Fruit fly (Drosophila melanogaster) whole organism, prepupa: ENCODE measurements around the gene CG4213.

Experiments
- CG11294 ChIP-seq: fragments of 200-800 bp; sonication (Bioruptor generic); IDR thresholded peaks from 2 replicates; pipeline ENCODE4 v1.3.6; 2022; ENCODE audit warnings: missing biosample characterization, missing genetic modification characterization
- CG11762 ChIP-seq: fragments of 200-800 bp; sonication (Bioruptor generic); optimal IDR thresholded peaks from 3 replicates; lab custom pipeline; 2016; ENCODE audit warnings: missing biosample characterization, missing genetic modification characterization; ENCODE audit not compliant: insufficient read depth
- CG11902 ChIP-seq: fragments of 200-800 bp; sonication (Bioruptor generic); optimal IDR thresholded peaks from 3 replicates; lab custom pipeline; 2016; ENCODE audit warnings: missing biosample characterization, missing genetic modification characterization
- CG15336 ChIP-seq: fragments of 200-800 bp; sonication (Bioruptor generic); IDR thresholded peaks from 2 replicates; pipeline ENCODE4 v1.3.6; 2022; ENCODE audit warnings: missing biosample characterization, missing genetic modification characterization
- CG1621 ChIP-seq: fragments of 200-800 bp; sonication (Bioruptor generic); optimal IDR thresholded peaks from 3 replicates; lab custom pipeline; 2018; ENCODE audit warnings: missing biosample characterization, mild to moderate bottlenecking, missing genetic modification characterization
- CG16779 ChIP-seq: fragments of 200-800 bp; sonication (Bioruptor generic); optimal IDR thresholded peaks from 3 replicates; lab custom pipeline; 2017; ENCODE audit warnings: missing biosample characterization, mild to moderate bottlenecking, missing genetic modification characterization
- CG3032 ChIP-seq: fragments of 200-800 bp; optimal IDR thresholded peaks from 2 replicates; lab custom pipeline; 2019; ENCODE audit warnings: missing biosample characterization, mild to moderate bottlenecking, missing genetic modification characterization, moderate library complexity
- CG31627 ChIP-seq: fragments of 200-800 bp; sonication (Bioruptor generic); optimal IDR thresholded peaks from 3 replicates; lab custom pipeline; 2016; ENCODE audit warnings: missing biosample characterization, missing genetic modification characterization
- CG32006 ChIP-seq: fragments of 200-800 bp; sonication (Bioruptor generic); optimal IDR thresholded peaks from 3 replicates; lab custom pipeline; 2017; ENCODE audit warnings: missing biosample characterization, mild to moderate bottlenecking, missing genetic modification characterization
- CG34406 ChIP-seq: fragments of 200-800 bp; sonication (Bioruptor generic); optimal IDR thresholded peaks from 3 replicates; lab custom pipeline; 2016; ENCODE audit warnings: missing biosample characterization, missing genetic modification characterization
- CG3919 ChIP-seq: fragments of 200-800 bp; sonication (Bioruptor generic); optimal IDR thresholded peaks from 3 replicates; lab custom pipeline; 2016; ENCODE audit warnings: missing biosample characterization, missing genetic modification characterization
- CG4318 ChIP-seq: fragments of 200-800 bp; sonication (Bioruptor generic); optimal IDR thresholded peaks from 3 replicates; lab custom pipeline; 2017; ENCODE audit warnings: missing biosample characterization, mild to moderate bottlenecking, missing genetic modification characterization
- CG6163 ChIP-seq: fragments of 200-800 bp; sonication (Bioruptor generic); IDR thresholded peaks from 3 replicates; pipeline ENCODE4 v1.3.6; 2022; ENCODE audit warnings: missing biosample characterization, missing genetic modification characterization
- CG6276 ChIP-seq: fragments of 200-800 bp; sonication (Bioruptor generic); optimal IDR thresholded peaks from 2 replicates; lab custom pipeline; 2017; ENCODE audit warnings: missing biosample characterization, mild to moderate bottlenecking, missing genetic modification characterization
- CG6808 ChIP-seq: fragments of 200-800 bp; sonication (Bioruptor generic); optimal IDR thresholded peaks from 3 replicates; lab custom pipeline; 2017; ENCODE audit warnings: missing biosample characterization, missing genetic modification characterization, mild to moderate bottlenecking, moderate library complexity, missing genetic modification reagents
- CG6854 ChIP-seq: fragments of 200-800 bp; sonication (Bioruptor generic); optimal IDR thresholded peaks from 2 replicates; lab custom pipeline; 2017; ENCODE audit warnings: missing biosample characterization, mild to moderate bottlenecking, missing genetic modification characterization
- CG7368 ChIP-seq: fragments of 200-800 bp; sonication (Bioruptor generic); optimal IDR thresholded peaks from 3 replicates; lab custom pipeline; 2016; ENCODE audit warnings: missing biosample characterization, missing genetic modification characterization
- CG8632 ChIP-seq: fragments of 200-800 bp; sonication (Bioruptor generic); optimal IDR thresholded peaks from 3 replicates; lab custom pipeline; 2016; ENCODE audit warnings: missing biosample characterization, missing genetic modification characterization
- CG9139 ChIP-seq: fragments of 200-800 bp; sonication (Bioruptor generic); optimal IDR thresholded peaks from 3 replicates; lab custom pipeline; 2017; ENCODE audit warnings: missing biosample characterization, mild to moderate bottlenecking, missing genetic modification characterization
- Eip93F ChIP-seq: fragments of 200-800 bp; sonication (Bioruptor generic); optimal IDR thresholded peaks from 2 replicates; lab custom pipeline; 2016; ENCODE audit warnings: missing biosample characterization, mild to moderate bottlenecking, missing genetic modification characterization
- Ets21C ChIP-seq: fragments of 200-800 bp; sonication (Bioruptor generic); optimal IDR thresholded peaks from 3 replicates; lab custom pipeline; 2016; ENCODE audit warnings: missing biosample characterization, missing genetic modification characterization
- Ets96B ChIP-seq: fragments of 200-800 bp; optimal IDR thresholded peaks from 2 replicates; lab custom pipeline; 2019; ENCODE audit warnings: missing biosample characterization, mild to moderate bottlenecking, missing genetic modification characterization, moderate library complexity
- Gug ChIP-seq: fragments of 200-800 bp; sonication (Bioruptor generic); IDR thresholded peaks from 2 replicates; pipeline ENCODE4 v1.3.6; 2022; ENCODE audit warnings: missing biosample characterization, missing genetic modification characterization
- Hr38 ChIP-seq: sonication (Bioruptor generic); optimal IDR thresholded peaks from 2 replicates; lab custom pipeline; 2016; ENCODE audit warnings: missing biosample characterization, missing genetic modification characterization
- Hr39 ChIP-seq: fragments of 200-800 bp; sonication (Bioruptor generic); optimal IDR thresholded peaks from 2 replicates; lab custom pipeline; 2016; ENCODE audit warnings: missing biosample characterization, missing genetic modification characterization
- Hr4 ChIP-seq: fragments of 200-800 bp; sonication (Bioruptor generic); optimal IDR thresholded peaks from 3 replicates; lab custom pipeline; 2016; ENCODE audit warnings: missing biosample characterization, missing genetic modification characterization
- Met ChIP-seq: fragments of 200-800 bp; sonication (Bioruptor generic); optimal IDR thresholded peaks from 3 replicates; lab custom pipeline; 2016; ENCODE audit warnings: missing biosample characterization, missing genetic modification characterization
- OdsH ChIP-seq: fragments of 200-800 bp; sonication (Bioruptor generic); optimal IDR thresholded peaks from 3 replicates; lab custom pipeline; 2016; ENCODE audit warnings: missing biosample characterization, missing genetic modification characterization
- Smox ChIP-seq: fragments of 200-800 bp; sonication (Bioruptor generic); optimal IDR thresholded peaks from 3 replicates; lab custom pipeline; 2016; ENCODE audit warnings: missing biosample characterization, missing genetic modification characterization
- Sox102F ChIP-seq: fragments of 200-800 bp; sonication (Bioruptor generic); optimal IDR thresholded peaks from 2 replicates; lab custom pipeline; 2016; ENCODE audit warnings: missing biosample characterization, mild to moderate bottlenecking, missing genetic modification characterization
- Sox14 ChIP-seq: fragments of 200-800 bp; sonication (Bioruptor generic); optimal IDR thresholded peaks from 3 replicates; lab custom pipeline; 2016; ENCODE audit warnings: missing biosample characterization, missing genetic modification characterization
- Sox15 ChIP-seq: fragments of 200-800 bp; sonication (Bioruptor generic); optimal IDR thresholded peaks from 3 replicates; lab custom pipeline; 2016; ENCODE audit warnings: missing biosample characterization, missing genetic modification characterization
- achi ChIP-seq: fragments of 200-800 bp; sonication (Bioruptor generic); optimal IDR thresholded peaks from 3 replicates; lab custom pipeline; 2016; ENCODE audit warnings: missing biosample characterization, missing genetic modification characterization
- cyc ChIP-seq: fragments of 200-800 bp; sonication (Bioruptor generic); optimal IDR thresholded peaks from 3 replicates; lab custom pipeline; 2016; ENCODE audit warnings: missing biosample characterization, missing genetic modification characterization
- dac ChIP-seq: fragments of 200-800 bp; sonication (Bioruptor generic); optimal IDR thresholded peaks from 2 replicates; lab custom pipeline; 2017; ENCODE audit warnings: missing biosample characterization, mild to moderate bottlenecking, missing genetic modification characterization
- dsx ChIP-seq: fragments of 200-800 bp; optimal IDR thresholded peaks from 3 replicates; lab custom pipeline; 2019; ENCODE audit warnings: missing biosample characterization, mild to moderate bottlenecking, missing genetic modification characterization, moderate library complexity; ENCODE audit not compliant: poor library complexity, severe bottlenecking
- eg ChIP-seq: fragments of 200-800 bp; sonication (Bioruptor generic); IDR thresholded peaks from 3 replicates; pipeline ENCODE4 v1.3.6; 2022; ENCODE audit warnings: missing biosample characterization, missing genetic modification characterization
- esn ChIP-seq: fragments of 200-800 bp; sonication (Bioruptor generic); optimal IDR thresholded peaks from 2 replicates; lab custom pipeline; 2016; ENCODE audit warnings: missing biosample characterization, mild to moderate bottlenecking, missing genetic modification characterization, moderate library complexity
- fd59A ChIP-seq: fragments of 200-800 bp; sonication (Bioruptor generic); optimal IDR thresholded peaks from 2 replicates; lab custom pipeline; 2017; ENCODE audit warnings: missing biosample characterization, mild to moderate bottlenecking, missing genetic modification characterization, missing genetic modification reagents
- fd85E ChIP-seq: fragments of 200-800 bp; sonication (Bioruptor generic); optimal IDR thresholded peaks from 3 replicates; lab custom pipeline; 2016; ENCODE audit warnings: missing biosample characterization, missing genetic modification characterization
- lz ChIP-seq: fragments of 200-800 bp; sonication (Bioruptor generic); optimal IDR thresholded peaks from 3 replicates; lab custom pipeline; 2016; ENCODE audit warnings: missing biosample characterization, missing genetic modification characterization
- net ChIP-seq: fragments of 200-800 bp; sonication (Bioruptor generic); optimal IDR thresholded peaks from 3 replicates; lab custom pipeline; 2016; ENCODE audit warnings: missing biosample characterization, missing genetic modification characterization
- spab ChIP-seq: fragments of 200-800 bp; sonication (Bioruptor generic); optimal IDR thresholded peaks from 2 replicates; lab custom pipeline; 2017; ENCODE audit warnings: missing biosample characterization, mild to moderate bottlenecking, missing genetic modification characterization, missing genetic modification reagents
- topi ChIP-seq: fragments of 200-800 bp; sonication (Bioruptor generic); optimal IDR thresholded peaks from 3 replicates; lab custom pipeline; 2016; ENCODE audit warnings: missing biosample characterization, missing genetic modification characterization
- vri ChIP-seq: fragments of 200-800 bp; sonication (Bioruptor generic); optimal IDR thresholded peaks from 3 replicates; lab custom pipeline; 2016; ENCODE audit warnings: missing biosample characterization, mild to moderate bottlenecking, missing genetic modification characterization

CG4213 gene

dm6 chr2L:440638-441454 is 38.8 kb upstream of the CG4213 start (continued):
- TF ChIP-seq CG11294 (GFP tag; lab: Robert Waterston, UW), result no peak
- TF ChIP-seq CG7368 (GFP tag; lab: Kevin White, UChicago), result peak; percentile 65
- TF ChIP-seq CG6163 (GFP tag; lab: Robert Waterston, UW), result peak; percentile 81
- peak; percentile 88 for TF ChIP-seq Met (GFP tag; lab: Kevin White, UChicago)
- peak; percentile 91 for TF ChIP-seq CG6808 (GFP tag; lab: Kevin White, UChicago)
- peak; percentile 89 for TF ChIP-seq CG6854 (GFP tag; lab: Kevin White, UChicago)
- peak; percentile 90 for TF ChIP-seq CG34406 (GFP tag; lab: Kevin White, UChicago)
- TF ChIP-seq fd59A (GFP tag; lab: Kevin White, UChicago), result peak; percentile 88
- peak; percentile 57 for TF ChIP-seq CG11762 (GFP tag; lab: Kevin White, UChicago)
- TF ChIP-seq spab, result peak; percentile 90
- TF ChIP-seq CG4318 (GFP tag; lab: Kevin White, UChicago), result peak; percentile 69
- peak; percentile 86 for TF ChIP-seq CG9139
- peak; percentile 87 for TF ChIP-seq OdsH
- TF ChIP-seq CG11902 (GFP tag; lab: Kevin White, UChicago), result peak; percentile 80
- TF ChIP-seq Smox (GFP tag; lab: Kevin White, UChicago), result peak; percentile 86
- no peak for TF ChIP-seq Gug (GFP tag; lab: Robert Waterston, UW)
- TF ChIP-seq CG16779 (tag; lab: Kevin White, UChicago), result peak; percentile 80
- peak; percentile 77 for TF ChIP-seq Sox15
- peak; percentile 89 for TF ChIP-seq Sox102F (GFP tag; lab: Kevin White, UChicago)
- TF ChIP-seq Ets96B (tag; lab: Kevin White, UChicago), result peak; percentile 93
- TF ChIP-seq esn (GFP tag; lab: Kevin White, UChicago), result peak; percentile 95
- no peak for TF ChIP-seq Hr38 (GFP tag; lab: Kevin White, UChicago)
- TF ChIP-seq fd85E (GFP tag; lab: Kevin White, UChicago), result peak; percentile 20
- TF ChIP-seq net, result peak; percentile 80
- TF ChIP-seq lz, result peak; percentile 82
- TF ChIP-seq Sox14 (GFP tag; lab: Kevin White, UChicago), result peak; percentile 86
- TF ChIP-seq Hr39 (GFP tag; lab: Kevin White, UChicago), result peak; percentile 63
- peak; percentile 35 for TF ChIP-seq CG6276 (GFP tag; lab: Kevin White, UChicago)
- peak; percentile 84 for TF ChIP-seq vri (GFP tag; lab: Kevin White, UChicago)
- TF ChIP-seq Ets21C (GFP tag; lab: Kevin White, UChicago), result peak; percentile 71

DNA sequence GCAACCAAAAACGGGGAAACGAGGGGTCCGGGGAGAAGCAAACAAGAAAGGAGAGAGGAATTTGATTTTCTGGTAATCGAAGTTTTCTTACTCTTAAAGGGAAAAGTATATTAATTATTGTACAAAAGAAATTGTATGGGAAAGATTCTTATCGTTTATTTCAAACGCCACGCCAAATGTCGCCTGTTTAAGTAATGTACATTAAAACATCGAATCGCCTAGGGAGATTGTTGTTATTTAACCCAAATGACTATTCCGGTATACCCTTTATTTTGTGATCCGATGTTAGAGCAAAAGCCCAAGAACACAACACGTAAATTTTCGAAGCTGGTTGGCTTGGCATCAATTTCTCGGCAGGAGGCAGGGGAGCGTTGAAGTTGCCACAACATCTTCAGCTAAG is 37.3 kb upstream of the CG4213 start:
- peak; percentile 86 for TF ChIP-seq Ets96B (tag; lab: Kevin White, UChicago)
- TF ChIP-seq CG8632 (GFP tag; lab: Kevin White, UChicago), result peak; percentile 68
- peak; percentile 75 for TF ChIP-seq dsx (GFP tag; lab: Kevin White, UChicago)
- peak; percentile 88 for TF ChIP-seq CG6808 (GFP tag; lab: Kevin White, UChicago)
- peak; percentile 78 for TF ChIP-seq CG15336 (GFP tag; lab: Robert Waterston, UW)
- TF ChIP-seq Met (GFP tag; lab: Kevin White, UChicago), result peak; percentile 94
- peak; percentile 88 for TF ChIP-seq CG3919 (GFP tag; lab: Kevin White, UChicago)
- TF ChIP-seq Ets21C (GFP tag; lab: Kevin White, UChicago), result peak; percentile 89
- TF ChIP-seq CG4318 (GFP tag; lab: Kevin White, UChicago), result peak; percentile 34
- peak; percentile 72 for TF ChIP-seq CG6854 (GFP tag; lab: Kevin White, UChicago)
- TF ChIP-seq CG16779 (tag; lab: Kevin White, UChicago), result peak; percentile 51
- peak; percentile 66 for TF ChIP-seq CG11902 (GFP tag; lab: Kevin White, UChicago)
- peak; percentile 60 for TF ChIP-seq CG1621 (tag; lab: Kevin White, UChicago)
- TF ChIP-seq fd59A (GFP tag; lab: Kevin White, UChicago), result peak; percentile 80
- TF ChIP-seq CG32006 (GFP tag; lab: Kevin White, UChicago), result peak; percentile 79
- peak; percentile 93 for TF ChIP-seq CG31627 (GFP tag; lab: Kevin White, UChicago)
- peak; percentile 67 for TF ChIP-seq net
- peak; percentile 62 for TF ChIP-seq Hr4 (GFP tag; lab: Kevin White, UChicago)
- peak; percentile 83 for TF ChIP-seq CG11762 (GFP tag; lab: Kevin White, UChicago)
- TF ChIP-seq CG6276 (GFP tag; lab: Kevin White, UChicago), result peak; percentile 57
- TF ChIP-seq lz, result peak; percentile 91
- TF ChIP-seq eg (GFP tag; lab: Robert Waterston, UW), result peak; percentile 73
- peak; percentile 20 for TF ChIP-seq fd85E (GFP tag; lab: Kevin White, UChicago)
- TF ChIP-seq dac, result peak; percentile 17
- TF ChIP-seq topi (GFP tag; lab: Kevin White, UChicago), result peak; percentile 93
- peak; percentile 92 for TF ChIP-seq cyc (GFP tag; lab: Kevin White, UChicago)
- TF ChIP-seq Sox14 (GFP tag; lab: Kevin White, UChicago), result peak; percentile 90
- peak; percentile 88 for TF ChIP-seq Eip93F (GFP tag; lab: Kevin White, UChicago)
- peak; percentile 90 for TF ChIP-seq Sox102F (GFP tag; lab: Kevin White, UChicago)
- peak; percentile 84 for TF ChIP-seq achi
- TF ChIP-seq esn (GFP tag; lab: Kevin White, UChicago), result peak; percentile 95
- TF ChIP-seq Smox (GFP tag; lab: Kevin White, UChicago), result peak; percentile 92
- peak; percentile 92 for TF ChIP-seq CG3032 (tag; lab: Kevin White, UChicago)
